Fruit fly (Drosophila melanogaster) whole organism, embryonic: ENCODE results near the gene frtz.

Experiments
- BEAF-32 ChIP-seq: fragments of 200-800 bp; sonication (Bioruptor generic); optimal IDR thresholded peaks from 3 replicates; lab custom pipeline; 2017; ENCODE audit warnings: missing biosample characterization, missing genetic modification characterization, mild to moderate bottlenecking, moderate library complexity, missing genetic modification reagents
- Bgb ChIP-seq: fragments of 200-800 bp; sonication (Bioruptor generic); IDR thresholded peaks from 2 replicates; pipeline ENCODE4 v1.3.6; 2022; ENCODE audit warnings: missing biosample characterization, missing genetic modification characterization; ENCODE audit not compliant: partially characterized antibody
- CG12071 ChIP-seq: fragments of 200-800 bp; sonication (Bioruptor generic); optimal IDR thresholded peaks from 3 replicates; lab custom pipeline; 2018; ENCODE audit warnings: missing biosample characterization, mild to moderate bottlenecking, missing genetic modification characterization
- CG12299 ChIP-seq: fragments of 200-800 bp; sonication (Bioruptor generic); optimal IDR thresholded peaks from 2 replicates; lab custom pipeline; 2018; ENCODE audit warnings: missing biosample characterization, mild to moderate bottlenecking, missing genetic modification characterization
- CG12659 ChIP-seq: fragments of 200-800 bp; sonication (Bioruptor generic); optimal IDR thresholded peaks from 3 replicates; lab custom pipeline; 2017; ENCODE audit warnings: mild to moderate bottlenecking, missing biosample characterization, missing genetic modification reagents, missing genetic modification characterization
- CG13287 ChIP-seq: fragments of 200-800 bp; sonication (Bioruptor generic); IDR thresholded peaks from 2 replicates; pipeline ENCODE4 v1.3.6; 2022; ENCODE audit warnings: missing biosample characterization, missing genetic modification characterization; ENCODE audit not compliant: partially characterized antibody
- CG13424 ChIP-seq: fragments of 200-800 bp; sonication (Bioruptor generic); optimal IDR thresholded peaks from 2 replicates; lab custom pipeline; 2019; ENCODE audit warnings: missing biosample characterization, mild to moderate bottlenecking, missing genetic modification characterization, moderate library complexity
- CG14710 ChIP-seq: fragments of 200-800 bp; sonication (Bioruptor generic); optimal IDR thresholded peaks from 3 replicates; lab custom pipeline; 2019; ENCODE audit warnings: missing biosample characterization, mild to moderate bottlenecking, missing genetic modification characterization, moderate library complexity
- CG15514 ChIP-seq: fragments of 200-800 bp; sonication (Bioruptor generic); optimal IDR thresholded peaks from 3 replicates; lab custom pipeline; 2017; ENCODE audit warnings: missing biosample characterization, missing genetic modification characterization, mild to moderate bottlenecking, moderate library complexity, missing genetic modification reagents
- CG16813 ChIP-seq: fragments of 200-800 bp; sonication (Bioruptor generic); IDR thresholded peaks from 3 replicates; pipeline ENCODE4 v1.3.6; 2022; ENCODE audit warnings: missing biosample characterization, missing genetic modification characterization; ENCODE audit not compliant: partially characterized antibody
- CG2116 ChIP-seq: fragments of 200-800 bp; sonication (Bioruptor generic); optimal IDR thresholded peaks from 3 replicates; lab custom pipeline; 2018; ENCODE audit warnings: missing biosample characterization, mild to moderate bottlenecking, missing genetic modification characterization
- CG34224 ChIP-seq: fragments of 200-800 bp; sonication (Bioruptor generic); IDR thresholded peaks from 3 replicates; pipeline ENCODE4 v1.3.6; 2022; ENCODE audit warnings: missing biosample characterization, missing genetic modification characterization; ENCODE audit not compliant: partially characterized antibody
- CG4617 ChIP-seq: fragments of 200-800 bp; sonication (Bioruptor generic); optimal IDR thresholded peaks from 3 replicates; lab custom pipeline; 2016; ENCODE audit warnings: missing biosample characterization, missing genetic modification characterization, borderline replicate concordance
- CG6791 ChIP-seq: fragments of 200-800 bp; sonication (Bioruptor generic); IDR thresholded peaks from 3 replicates; pipeline ENCODE4 v1.3.6; 2022; ENCODE audit warnings: missing biosample characterization, missing genetic modification characterization; ENCODE audit not compliant: partially characterized antibody
- CG7963 ChIP-seq: fragments of 200-800 bp; sonication (Bioruptor generic); IDR thresholded peaks from 3 replicates; pipeline ENCODE4 v1.3.6; 2022; ENCODE audit warnings: missing biosample characterization, missing genetic modification characterization; ENCODE audit not compliant: partially characterized antibody
- CG9797 ChIP-seq: fragments of 200-800 bp; sonication (Bioruptor generic); optimal IDR thresholded peaks from 3 replicates; lab custom pipeline; 2018; ENCODE audit warnings: missing biosample characterization, mild to moderate bottlenecking, missing genetic modification characterization
- Deaf1 ChIP-seq: fragments of 200-800 bp; optimal IDR thresholded peaks from 3 replicates; lab custom pipeline; 2019; ENCODE audit warnings: missing biosample characterization, mild to moderate bottlenecking, missing genetic modification characterization, moderate library complexity
- Doc3 ChIP-seq: fragments of 200-800 bp; sonication (Bioruptor generic); IDR thresholded peaks from 3 replicates; pipeline ENCODE4 v1.3.6; 2022; ENCODE audit warnings: missing biosample characterization, missing genetic modification characterization; ENCODE audit not compliant: partially characterized antibody
- Dp ChIP-seq: fragments of 200-800 bp; sonication (Bioruptor generic); optimal IDR thresholded peaks from 2 replicates; lab custom pipeline; 2018; ENCODE audit warnings: missing biosample characterization, mild to moderate bottlenecking, missing genetic modification characterization, moderate library complexity
- E2f2 ChIP-seq: fragments of 200-800 bp; sonication (Bioruptor generic); IDR thresholded peaks from 2 replicates; pipeline ENCODE4 v1.3.6; 2022; ENCODE audit warnings: missing biosample characterization, missing genetic modification characterization
- MBD-R2 ChIP-seq: fragments of 200-800 bp; sonication (Bioruptor generic); IDR thresholded peaks from 2 replicates; pipeline ENCODE4 v1.3.6; 2022; ENCODE audit warnings: missing biosample characterization, missing genetic modification characterization
- MESR4 ChIP-seq: fragments of 200-800 bp; sonication (Bioruptor generic); optimal IDR thresholded peaks from 2 replicates; lab custom pipeline; 2018; ENCODE audit warnings: missing biosample characterization, mild to moderate bottlenecking, missing genetic modification characterization, moderate library complexity
- Myb ChIP-seq: fragments of 200-800 bp; sonication (Bioruptor generic); optimal IDR thresholded peaks from 2 replicates; lab custom pipeline; 2016; ENCODE audit warnings: missing biosample characterization, missing genetic modification characterization
- Nf-YC ChIP-seq: fragments of 200-800 bp; optimal IDR thresholded peaks from 3 replicates; lab custom pipeline; 2019; ENCODE audit warnings: missing biosample characterization, mild to moderate bottlenecking, missing genetic modification characterization, moderate library complexity
- Sin3A ChIP-seq: fragments of >200 bp; optimal IDR thresholded peaks from 2 replicates; lab custom pipeline; 2018
- abd-A ChIP-seq: fragments of 200-800 bp; sonication (Bioruptor generic); optimal IDR thresholded peaks from 3 replicates; lab custom pipeline; 2019; ENCODE audit warnings: missing biosample characterization, mild to moderate bottlenecking, missing genetic modification characterization, moderate library complexity
- amos ChIP-seq: fragments of 200-800 bp; sonication (Bioruptor generic); IDR thresholded peaks from 2 replicates; pipeline ENCODE4 v1.3.6; 2022; ENCODE audit warnings: missing biosample characterization, missing genetic modification characterization; ENCODE audit not compliant: partially characterized antibody
- ato ChIP-seq: fragments of 200-800 bp; sonication (Bioruptor generic); IDR thresholded peaks from 2 replicates; pipeline ENCODE4 v1.3.6; 2022; ENCODE audit warnings: missing biosample characterization, missing genetic modification characterization; ENCODE audit not compliant: partially characterized antibody
- bbx ChIP-seq: fragments of 200-800 bp; sonication (Bioruptor generic); IDR thresholded peaks from 2 replicates; pipeline ENCODE4 v1.3.6; 2022; ENCODE audit warnings: missing biosample characterization, missing genetic modification characterization; ENCODE audit not compliant: partially characterized antibody
- corto ChIP-seq: fragments of 200-800 bp; sonication (Bioruptor generic); optimal IDR thresholded peaks from 2 replicates; lab custom pipeline; 2016; ENCODE audit warnings: missing biosample characterization, mild to moderate bottlenecking, missing genetic modification characterization, moderate library complexity
- fru ChIP-seq: fragments of >200 bp; optimal IDR thresholded peaks from 2 replicates; lab custom pipeline; 2017
- gro ChIP-seq: fragments of 200-800 bp; sonication (Bioruptor generic); optimal IDR thresholded peaks from 2 replicates; lab custom pipeline; 2016; ENCODE audit warnings: missing biosample characterization, missing genetic modification characterization
- gsb-n ChIP-seq: fragments of 200-800 bp; sonication (Bioruptor generic); optimal IDR thresholded peaks from 3 replicates; lab custom pipeline; 2018; ENCODE audit warnings: missing biosample characterization, mild to moderate bottlenecking, missing genetic modification characterization
- hb ChIP-seq: fragments of 200-800 bp; sonication (Bioruptor generic); IDR thresholded peaks from 3 replicates; pipeline ENCODE4 v1.3.6; 2022; ENCODE audit warnings: missing biosample characterization, missing genetic modification characterization; ENCODE audit not compliant: partially characterized antibody
- inv ChIP-seq: fragments of 200-800 bp; sonication (Bioruptor generic); IDR thresholded peaks from 2 replicates; pipeline ENCODE4 v1.3.6; 2022; ENCODE audit warnings: missing biosample characterization, missing genetic modification characterization; ENCODE audit not compliant: partially characterized antibody
- knrl ChIP-seq: fragments of 200-800 bp; sonication (Bioruptor generic); IDR thresholded peaks from 3 replicates; pipeline ENCODE4 v1.3.6; 2022; ENCODE audit warnings: missing biosample characterization, missing genetic modification characterization; ENCODE audit not compliant: partially characterized antibody
- mld ChIP-seq: fragments of 200-800 bp; sonication (Bioruptor generic); IDR thresholded peaks from 3 replicates; pipeline ENCODE4 v1.3.6; 2022; ENCODE audit warnings: missing biosample characterization, missing genetic modification characterization; ENCODE audit not compliant: partially characterized antibody
- nerfin-2 ChIP-seq: fragments of 200-800 bp; sonication (Bioruptor generic); IDR thresholded peaks from 2 replicates; pipeline ENCODE4 v1.3.6; 2022; ENCODE audit warnings: missing biosample characterization, missing genetic modification characterization; ENCODE audit not compliant: partially characterized antibody
- phol ChIP-seq: fragments of 200-800 bp; sonication (Bioruptor generic); optimal IDR thresholded peaks from 3 replicates; lab custom pipeline; 2018; ENCODE audit warnings: missing biosample characterization, mild to moderate bottlenecking, missing genetic modification characterization, moderate library complexity
- pzg ChIP-seq: fragments of 200-800 bp; sonication (Bioruptor generic); optimal IDR thresholded peaks from 3 replicates; lab custom pipeline; 2018; ENCODE audit warnings: missing biosample characterization, mild to moderate bottlenecking, missing genetic modification characterization, moderate library complexity
- sna ChIP-seq: fragments of 200-800 bp; sonication (Bioruptor generic); IDR thresholded peaks from 2 replicates; pipeline ENCODE4 v1.3.6; 2022; ENCODE audit warnings: missing biosample characterization, missing genetic modification characterization; ENCODE audit not compliant: partially characterized antibody
- stwl ChIP-seq: fragments of 200-800 bp; sonication (Bioruptor generic); optimal IDR thresholded peaks from 3 replicates; lab custom pipeline; 2018; ENCODE audit warnings: missing biosample characterization, mild to moderate bottlenecking, missing genetic modification characterization, moderate library complexity
- tna ChIP-seq: fragments of 200-800 bp; sonication (Bioruptor generic); IDR thresholded peaks from 2 replicates; pipeline ENCODE4 v1.3.6; 2022; ENCODE audit warnings: missing biosample characterization, missing genetic modification characterization; ENCODE audit not compliant: partially characterized antibody
- unc-4 ChIP-seq: fragments of 200-800 bp; sonication (Bioruptor generic); IDR thresholded peaks from 2 replicates; pipeline ENCODE4 v1.3.6; 2022; ENCODE audit warnings: missing biosample characterization, missing genetic modification characterization; ENCODE audit not compliant: partially characterized antibody
- vnd ChIP-seq: fragments of 200-800 bp; sonication (Bioruptor generic); IDR thresholded peaks from 3 replicates; pipeline ENCODE4 v1.3.6; 2022; ENCODE audit warnings: missing biosample characterization, missing genetic modification characterization; ENCODE audit not compliant: partially characterized antibody
- z ChIP-seq: fragments of 200-800 bp; sonication (Bioruptor generic); IDR thresholded peaks from 3 replicates; pipeline ENCODE4 v1.3.6; 2022; ENCODE audit warnings: missing biosample characterization, missing genetic modification characterization
- zen2 ChIP-seq: fragments of 200-800 bp; sonication (Bioruptor generic); IDR thresholded peaks from 3 replicates; pipeline ENCODE4 v1.3.6; 2022; ENCODE audit warnings: missing biosample characterization, missing genetic modification characterization; ENCODE audit not compliant: partially characterized antibody

Gene frtz

DNA sequence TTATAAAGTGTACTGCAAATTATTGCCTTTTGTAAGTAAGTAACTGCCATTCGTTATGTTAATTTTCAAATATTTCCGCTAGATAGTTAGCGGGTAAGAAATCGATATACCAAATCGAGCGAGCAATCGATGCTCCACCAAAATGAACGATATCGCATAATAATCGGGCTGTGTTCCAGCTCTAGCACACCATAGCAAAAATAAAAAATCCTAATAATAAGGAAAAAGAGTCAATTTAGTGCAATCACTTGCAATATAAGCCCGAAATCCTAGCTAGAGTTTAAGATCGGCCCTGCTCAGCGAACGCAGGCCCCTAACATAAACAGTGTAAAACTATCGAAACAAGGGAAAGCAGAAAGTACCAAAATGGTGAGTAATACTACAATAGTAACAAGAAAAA, 10.9 kb downstream of the frtz start, which contains the start of gene cpb (continued):
- TF ChIP-seq bbx, result peak; percentile 92
- peak; percentile 86 for TF ChIP-seq Dp (GFP tag; lab: Kevin White, UChicago)
- peak; percentile 89 for TF ChIP-seq hb (GFP tag; lab: Robert Waterston, UW)
- TF ChIP-seq CG15514 (GFP tag; lab: Kevin White, UChicago), result peak; percentile 47
- peak; percentile 78 for TF ChIP-seq CG2116
- TF ChIP-seq CG12071, result no peak
- TF ChIP-seq fru, result no peak
- TF ChIP-seq Myb (GFP tag; lab: Kevin White, UChicago), result peak; percentile 88
- TF ChIP-seq CG6791 (GFP tag; lab: Robert Waterston, UW), result peak; percentile 94
- TF ChIP-seq ato, result peak; percentile 95
- TF ChIP-seq CG7963 (GFP tag; lab: Robert Waterston, UW), result peak; percentile 89
- peak; percentile 5 for TF ChIP-seq phol (tag; lab: Kevin White, UChicago)
- TF ChIP-seq CG13424 (tag; lab: Kevin White, UChicago), result no peak
- TF ChIP-seq CG16813, result peak; percentile 84
- TF ChIP-seq tna (GFP tag; lab: Robert Waterston, UW), result peak; percentile 91
- peak; percentile 9 for TF ChIP-seq gro (GFP tag; lab: Kevin White, UChicago)
- TF ChIP-seq mld, result peak; percentile 83; the same call in 1 of the 3 replicates
- TF ChIP-seq Nf-YC, result peak; percentile 22
- peak; percentile 82 for TF ChIP-seq BEAF-32 (GFP tag; lab: Kevin White, UChicago)
- no peak for TF ChIP-seq corto (GFP tag; lab: Kevin White, UChicago)
- TF ChIP-seq CG4617 (GFP tag; lab: Kevin White, UChicago), result peak; percentile 75
- TF ChIP-seq sna, result peak; percentile 68; the same call in 1 of the 2 replicates
- TF ChIP-seq knrl, result peak; percentile 85
- TF ChIP-seq unc-4 (GFP tag; lab: Robert Waterston, UW), result peak; percentile 95
- TF ChIP-seq nerfin-2 (GFP tag; lab: Robert Waterston, UW), result peak; percentile 85
- peak; percentile 61 for TF ChIP-seq stwl (tag; lab: Kevin White, UChicago)
- peak; percentile 1 for TF ChIP-seq CG9797 (GFP tag; lab: Kevin White, UChicago)
- TF ChIP-seq zen2 (GFP tag; lab: Robert Waterston, UW), result peak; percentile 88; the same call in 2 of the 3 replicates
- TF ChIP-seq CG12659 (GFP tag; lab: Kevin White, UChicago), result peak; percentile 29
- TF ChIP-seq Deaf1 (tag; lab: Kevin White, UChicago), result no peak
- TF ChIP-seq E2f2 (GFP tag; lab: Robert Waterston, UW), result peak; percentile 93
- peak; percentile 39; the same call in 1 of the 2 replicates for TF ChIP-seq MBD-R2 (GFP tag; lab: Robert Waterston, UW)
- TF ChIP-seq vnd (GFP tag; lab: Robert Waterston, UW), result peak; percentile 88
- peak; percentile 85 for TF ChIP-seq inv
- peak; percentile 96 for TF ChIP-seq CG34224
- TF ChIP-seq CG13287 (GFP tag; lab: Robert Waterston, UW), result peak; percentile 92
- TF ChIP-seq pzg, result peak; percentile 62
- peak; percentile 93 for TF ChIP-seq Bgb (GFP tag; lab: Robert Waterston, UW)
- peak; percentile 83 for TF ChIP-seq Doc3 (GFP tag; lab: Robert Waterston, UW)
- TF ChIP-seq abd-A (tag; lab: Kevin White, UChicago), result no peak
- TF ChIP-seq Sin3A (lab: Kevin White, UChicago), result peak; percentile 39
- TF ChIP-seq CG12299 (tag; lab: Kevin White, UChicago), result peak; percentile 54
- no peak for TF ChIP-seq z
- TF ChIP-seq CG14710, result peak; percentile 22
- TF ChIP-seq MESR4 (GFP tag; lab: Kevin White, UChicago), result peak; percentile 70
- peak; percentile 93; the same call in 1 of the 2 replicates for TF ChIP-seq amos
- no peak for TF ChIP-seq gsb-n (tag; lab: Kevin White, UChicago)
